Fruit fly (Drosophila melanogaster) whole organism, embryonic: ENCODE data around the gene erm.

Experiments used
- CG10462 ChIP-seq: fragments of 200-800 bp; sonication (Bioruptor generic); optimal IDR thresholded peaks from 2 replicates; lab custom pipeline; 2016; ENCODE audit warnings: missing biosample characterization, missing genetic modification characterization
- CG10565 ChIP-seq: fragments of 200-800 bp; sonication (Bioruptor generic); optimal IDR thresholded peaks from 3 replicates; lab custom pipeline; 2016; ENCODE audit warnings: missing biosample characterization, mild to moderate bottlenecking, missing genetic modification characterization
- CG11696 ChIP-seq: fragments of 200-800 bp; sonication (Bioruptor generic); IDR thresholded peaks from 2 replicates; pipeline ENCODE4 v1.3.6; 2022; ENCODE audit warnings: missing biosample characterization, missing genetic modification characterization
- CG12219 ChIP-seq: fragments of 200-800 bp; sonication (Bioruptor generic); optimal IDR thresholded peaks from 3 replicates; lab custom pipeline; 2018; ENCODE audit warnings: missing biosample characterization, mild to moderate bottlenecking, missing genetic modification characterization
- CG13775 ChIP-seq: fragments of 200-800 bp; sonication (Bioruptor generic); optimal IDR thresholded peaks from 3 replicates; lab custom pipeline; 2017; ENCODE audit warnings: missing biosample characterization, mild to moderate bottlenecking, missing genetic modification characterization
- CG15514 ChIP-seq: fragments of 200-800 bp; sonication (Bioruptor generic); optimal IDR thresholded peaks from 3 replicates; lab custom pipeline; 2017; ENCODE audit warnings: missing biosample characterization, missing genetic modification characterization, mild to moderate bottlenecking, moderate library complexity, missing genetic modification reagents
- CG15696 ChIP-seq: fragments of 200-800 bp; sonication (Bioruptor generic); optimal IDR thresholded peaks from 2 replicates; lab custom pipeline; 2019; ENCODE audit warnings: missing biosample characterization, mild to moderate bottlenecking, missing genetic modification characterization, moderate library complexity
- CG17359 ChIP-seq: fragments of 200-800 bp; sonication (Bioruptor generic); optimal IDR thresholded peaks from 3 replicates; lab custom pipeline; 2018; ENCODE audit warnings: missing biosample characterization, mild to moderate bottlenecking, missing genetic modification characterization, moderate library complexity
- CG2889 ChIP-seq: fragments of 200-800 bp; sonication (Bioruptor generic); IDR thresholded peaks from 3 replicates; pipeline ENCODE4 v1.3.6; 2022; ENCODE audit warnings: missing biosample characterization, missing genetic modification characterization
- CG32772 ChIP-seq: fragments of 200-800 bp; sonication (Bioruptor generic); IDR thresholded peaks from 2 replicates; pipeline ENCODE4 v1.3.6; 2022; ENCODE audit warnings: missing biosample characterization, missing genetic modification characterization
- CG3995 ChIP-seq: fragments of 200-800 bp; sonication (Bioruptor generic); optimal IDR thresholded peaks from 3 replicates; lab custom pipeline; 2016; ENCODE audit warnings: missing biosample characterization, missing genetic modification characterization
- CG43689 ChIP-seq: fragments of 200-800 bp; sonication (Bioruptor generic); IDR thresholded peaks from 2 replicates; pipeline ENCODE4 v1.3.6; 2022; ENCODE audit warnings: missing biosample characterization, missing genetic modification characterization
- CG4424 ChIP-seq: fragments of 200-800 bp; sonication (Bioruptor generic); optimal IDR thresholded peaks from 3 replicates; lab custom pipeline; 2016; ENCODE audit warnings: missing biosample characterization, missing genetic modification characterization
- CG5180 ChIP-seq: fragments of 200-800 bp; sonication (Bioruptor generic); optimal IDR thresholded peaks from 3 replicates; lab custom pipeline; 2017; ENCODE audit warnings: missing biosample characterization, missing genetic modification characterization, mild to moderate bottlenecking, moderate library complexity, missing genetic modification reagents
- CG9215 ChIP-seq: fragments of 200-800 bp; sonication (Bioruptor generic); IDR thresholded peaks from 2 replicates; pipeline ENCODE4 v1.3.6; 2022; ENCODE audit warnings: missing biosample characterization, missing genetic modification characterization
- CG9609 ChIP-seq: fragments of 200-800 bp; sonication (Bioruptor generic); optimal IDR thresholded peaks from 3 replicates; lab custom pipeline; 2016; ENCODE audit warnings: missing biosample characterization, missing genetic modification characterization
- Dip3 ChIP-seq: fragments of 200-800 bp; sonication (Bioruptor generic); optimal IDR thresholded peaks from 3 replicates; lab custom pipeline; 2016; ENCODE audit warnings: missing biosample characterization, missing genetic modification characterization
- Ets65A ChIP-seq: fragments of 200-800 bp; sonication (Bioruptor generic); peaks from one replicate; lab custom pipeline; 2016; ENCODE audit warnings: missing biosample characterization, missing genetic modification characterization
- Fer3 ChIP-seq: fragments of 200-800 bp; sonication (Bioruptor generic); optimal IDR thresholded peaks from 2 replicates; lab custom pipeline; 2018; ENCODE audit warnings: missing biosample characterization, mild to moderate bottlenecking, missing genetic modification characterization, moderate library complexity
- Hr78 ChIP-seq, 2 experiments: fragments of 200-800 bp in 1 of 2; fragments of >200 bp in 1 of 2; sonication (Bioruptor generic) in 1 of 2; optimal IDR thresholded peaks; 2 replicates each; lab custom pipeline; 2017 to 2019; ENCODE audit warnings: missing biosample characterization in 2 of 2, missing genetic modification characterization in 2 of 2, mild to moderate bottlenecking in 1 of 2, moderate library complexity in 1 of 2
- Meics ChIP-seq: fragments of 200-800 bp; sonication (Bioruptor generic); optimal IDR thresholded peaks from 2 replicates; lab custom pipeline; 2017; ENCODE audit warnings: missing biosample characterization, mild to moderate bottlenecking, missing genetic modification characterization
- Myb ChIP-seq: fragments of 200-800 bp; sonication (Bioruptor generic); optimal IDR thresholded peaks from 2 replicates; lab custom pipeline; 2016; ENCODE audit warnings: missing biosample characterization, missing genetic modification characterization
- Pdp1 ChIP-seq, 2 experiments: fragments of 200-800 bp; sonication (Bioruptor generic); optimal IDR thresholded peaks; 3 replicates each; lab custom pipeline; 2016; ENCODE audit warnings: missing biosample characterization in 2 of 2, missing genetic modification characterization in 2 of 2, mild to moderate bottlenecking in 1 of 2, moderate library complexity in 1 of 2
- Ptx1 ChIP-seq: fragments of 200-800 bp; sonication (Bioruptor generic); IDR thresholded peaks from 2 replicates; pipeline ENCODE4 v1.3.6; 2022; ENCODE audit warnings: missing biosample characterization, missing genetic modification characterization
- Ravus ChIP-seq: fragments of 200-800 bp; sonication (Bioruptor generic); IDR thresholded peaks from 2 replicates; pipeline ENCODE4 v1.3.6; 2022; ENCODE audit warnings: missing biosample characterization, missing genetic modification characterization
- Six4 ChIP-seq: fragments of 200-800 bp; sonication (Bioruptor generic); optimal IDR thresholded peaks from 2 replicates; lab custom pipeline; 2016; ENCODE audit warnings: missing biosample characterization, missing genetic modification characterization
- Ssrp ChIP-seq: fragments of 200-800 bp; sonication (Bioruptor generic); optimal IDR thresholded peaks from 2 replicates; lab custom pipeline; 2018; ENCODE audit warnings: missing biosample characterization, mild to moderate bottlenecking, missing genetic modification characterization, moderate library complexity
- TFAM ChIP-seq: fragments of 200-800 bp; sonication (Bioruptor generic); optimal IDR thresholded peaks from 2 replicates; lab custom pipeline; 2017; ENCODE audit warnings: missing biosample characterization, missing genetic modification characterization, inconsistent platforms
- Taf1 ChIP-seq: fragments of 200-800 bp; sonication (Bioruptor generic); IDR thresholded peaks from 2 replicates; pipeline ENCODE4 v1.3.6; 2022; ENCODE audit warnings: missing biosample characterization, missing genetic modification characterization
- abd-A ChIP-seq: fragments of 200-800 bp; sonication (Bioruptor generic); optimal IDR thresholded peaks from 3 replicates; lab custom pipeline; 2019; ENCODE audit warnings: missing biosample characterization, mild to moderate bottlenecking, missing genetic modification characterization, moderate library complexity
- dimm ChIP-seq: fragments of 200-800 bp; sonication (Bioruptor generic); IDR thresholded peaks from 2 replicates; pipeline ENCODE4 v1.3.6; 2022; ENCODE audit warnings: missing biosample characterization, missing genetic modification characterization
- emc ChIP-seq: fragments of 200-800 bp; sonication (Bioruptor generic); optimal IDR thresholded peaks from 2 replicates; lab custom pipeline; 2016; ENCODE audit warnings: missing biosample characterization, missing genetic modification characterization
- fd64A ChIP-seq: fragments of 200-800 bp; sonication (Bioruptor generic); optimal IDR thresholded peaks from 3 replicates; lab custom pipeline; 2018; ENCODE audit warnings: missing biosample characterization, mild to moderate bottlenecking, missing genetic modification characterization
- fd96Cb ChIP-seq: fragments of 200-800 bp; sonication (Bioruptor generic); optimal IDR thresholded peaks from 2 replicates; lab custom pipeline; 2018; ENCODE audit warnings: missing biosample characterization, mild to moderate bottlenecking, missing genetic modification characterization, moderate library complexity
- gro ChIP-seq: fragments of 200-800 bp; sonication (Bioruptor generic); optimal IDR thresholded peaks from 2 replicates; lab custom pipeline; 2016; ENCODE audit warnings: missing biosample characterization, missing genetic modification characterization
- gsb-n ChIP-seq: fragments of 200-800 bp; sonication (Bioruptor generic); optimal IDR thresholded peaks from 3 replicates; lab custom pipeline; 2018; ENCODE audit warnings: missing biosample characterization, mild to moderate bottlenecking, missing genetic modification characterization
- gt ChIP-seq: fragments of 200-800 bp; sonication (Bioruptor generic); IDR thresholded peaks from 2 replicates; pipeline ENCODE4 v1.3.6; 2022; ENCODE audit warnings: missing biosample characterization, missing genetic modification characterization
- h ChIP-seq: fragments of >200 bp; optimal IDR thresholded peaks from 2 replicates; lab custom pipeline; 2017
- ind ChIP-seq: fragments of 200-800 bp; sonication (Bioruptor generic); optimal IDR thresholded peaks from 3 replicates; lab custom pipeline; 2016; ENCODE audit warnings: missing biosample characterization, missing genetic modification characterization
- ken ChIP-seq: fragments of 200-800 bp; sonication (Bioruptor generic); IDR thresholded peaks from 3 replicates; pipeline ENCODE4 v1.3.6; 2022; ENCODE audit warnings: missing biosample characterization, missing genetic modification characterization
- klu ChIP-seq: fragments of 200-800 bp; sonication (Bioruptor generic); IDR thresholded peaks from 2 replicates; pipeline ENCODE4 v1.3.6; 2022; ENCODE audit warnings: missing biosample characterization, missing genetic modification characterization
- maf-S ChIP-seq: fragments of 200-800 bp; sonication (Bioruptor generic); optimal IDR thresholded peaks from 2 replicates; lab custom pipeline; 2016; ENCODE audit warnings: missing biosample characterization, missing genetic modification characterization
- odd ChIP-seq: fragments of 200-800 bp; sonication (Bioruptor generic); optimal IDR thresholded peaks from 2 replicates; lab custom pipeline; 2017; ENCODE audit warnings: missing biosample characterization, mild to moderate bottlenecking, missing genetic modification characterization
- otp ChIP-seq: fragments of 200-800 bp; sonication (Bioruptor generic); IDR thresholded peaks from 3 replicates; pipeline ENCODE4, ENCODE4 v1.3.6; 2022; ENCODE audit warnings: missing biosample characterization, missing genetic modification characterization
- psq ChIP-seq: fragments of 200-800 bp; sonication (Bioruptor generic); optimal IDR thresholded peaks from 2 replicates; lab custom pipeline; 2017; ENCODE audit warnings: missing biosample characterization, missing genetic modification characterization
- sd ChIP-seq: fragments of 200-800 bp; sonication (Bioruptor generic); optimal IDR thresholded peaks from 3 replicates; lab custom pipeline; 2018; ENCODE audit warnings: missing biosample characterization, mild to moderate bottlenecking, missing genetic modification characterization, moderate library complexity
- trh ChIP-seq: fragments of 200-800 bp; sonication (Bioruptor generic); optimal IDR thresholded peaks from 2 replicates; lab custom pipeline; 2016; ENCODE audit warnings: missing biosample characterization, missing genetic modification characterization
- ttk ChIP-seq: fragments of 200-800 bp; sonication (Bioruptor generic); IDR thresholded peaks from 2 replicates; pipeline ENCODE4 v2.1.2; 2022; ENCODE audit warnings: missing biosample characterization, missing genetic modification characterization
- tup ChIP-seq: fragments of 200-800 bp; sonication (Bioruptor generic); optimal IDR thresholded peaks from 2 replicates; lab custom pipeline; 2016; ENCODE audit warnings: missing biosample characterization, mild to moderate bottlenecking, missing genetic modification characterization, moderate library complexity
- unc-4 ChIP-seq: fragments of 200-800 bp; sonication (Bioruptor generic); IDR thresholded peaks from 2 replicates; pipeline ENCODE4 v1.3.6; 2022; ENCODE audit warnings: missing biosample characterization, missing genetic modification characterization; ENCODE audit not compliant: partially characterized antibody
- vnd ChIP-seq: fragments of 200-800 bp; sonication (Bioruptor generic); IDR thresholded peaks from 3 replicates; pipeline ENCODE4 v1.3.6; 2022; ENCODE audit warnings: missing biosample characterization, missing genetic modification characterization; ENCODE audit not compliant: partially characterized antibody
- zen ChIP-seq: fragments of 200-800 bp; sonication (Bioruptor generic); optimal IDR thresholded peaks from 3 replicates; lab custom pipeline; 2018; ENCODE audit warnings: missing biosample characterization, mild to moderate bottlenecking, missing genetic modification characterization, moderate library complexity
- zf30C ChIP-seq: fragments of 200-800 bp; sonication (Bioruptor generic); optimal IDR thresholded peaks from 3 replicates; lab custom pipeline; 2018; ENCODE audit warnings: missing biosample characterization, mild to moderate bottlenecking, missing genetic modification characterization

The erm gene

DNA sequence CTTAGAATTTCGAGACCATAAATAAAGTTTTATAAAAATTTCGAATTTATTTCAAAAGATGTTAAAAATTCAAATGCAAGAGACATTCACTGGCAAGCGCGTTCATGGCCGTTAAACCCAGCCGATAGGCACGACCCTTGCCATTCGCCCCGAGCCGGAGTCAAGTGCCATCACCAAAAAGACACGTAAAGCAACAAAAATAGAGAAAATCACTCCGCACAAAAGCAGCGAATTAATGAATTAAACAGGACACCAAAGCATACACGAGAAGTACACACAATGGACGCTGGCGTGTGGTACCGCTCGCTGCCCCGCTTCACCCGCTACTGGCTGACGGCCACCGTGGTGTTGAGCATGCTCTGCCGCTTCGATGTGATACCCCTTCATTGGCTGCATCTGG lies 3.8 kb upstream of the erm start, which contains the start of gene Der-1 (continued):
- TF ChIP-seq CG43689 (GFP tag; lab: Robert Waterston, UW) (no peak), otp (GFP tag; lab: Robert Waterston, UW) (no peak), sd (tag; lab: Kevin White, UChicago) (no peak), Pdp1 (GFP tag; optimal IDR thresholded peaks at IDR 0.05; lab: Kevin White, UChicago) (no peak), CG5180 (GFP tag; lab: Kevin White, UChicago) (no peak), CG15514 (GFP tag; lab: Kevin White, UChicago) (peak; percentile 43), Myb (GFP tag; lab: Kevin White, UChicago) (peak; percentile 98), ttk (GFP tag; lab: Robert Waterston, UW) (no peak), CG9609 (GFP tag; lab: Kevin White, UChicago) (no peak), Hr78 (GFP tag; optimal IDR thresholded peaks at IDR 0.05; lab: Kevin White, UChicago) (no peak), Dip3 (GFP tag; lab: Kevin White, UChicago) (no peak), Ptx1 (GFP tag; lab: Robert Waterston, UW) (no peak), CG10462 (no peak), fd96Cb (tag; lab: Kevin White, UChicago) (no peak), trh (GFP tag; lab: Kevin White, UChicago) (no peak), fd64A (GFP tag; lab: Kevin White, UChicago) (no peak), psq (no peak), CG10565 (GFP tag; lab: Kevin White, UChicago) (no peak), CG9215 (GFP tag; lab: Robert Waterston, UW) (no peak), Ravus (GFP tag; lab: Robert Waterston, UW) (no peak), klu (GFP tag; lab: Robert Waterston, UW) (no peak), odd (GFP tag; lab: Kevin White, UChicago) (no peak), maf-S (no peak), CG17359 (no peak), CG13775 (GFP tag; lab: Kevin White, UChicago) (no peak), vnd (peak; percentile 86), CG11696 (GFP tag; lab: Robert Waterston, UW) (no peak), gt (GFP tag; lab: Robert Waterston, UW) (no peak), Taf1 (GFP tag; lab: Robert Waterston, UW) (no peak), CG2889 (GFP tag; lab: Robert Waterston, UW) (peak; percentile 46; the same call in 1 of the 3 replicates), ind (GFP tag; lab: Kevin White, UChicago) (no peak), CG15696 (tag; lab: Kevin White, UChicago) (no peak), abd-A (no peak), emc (GFP tag; lab: Kevin White, UChicago) (no peak), ken (GFP tag; lab: Robert Waterston, UW) (no peak), Meics (GFP tag; lab: Kevin White, UChicago) (no peak), gsb-n (tag; lab: Kevin White, UChicago) (no peak), Six4 (no peak), zen (tag; lab: Kevin White, UChicago) (no peak), Ssrp (no peak), CG12219 (GFP tag; lab: Kevin White, UChicago) (no peak), zf30C (no peak), CG3995 (GFP tag; lab: Kevin White, UChicago) (no peak), CG4424 (no peak), Ets65A (no peak), unc-4 (peak; percentile 87), CG32772 (no peak), h (lab: Kevin White, UChicago) (no peak), tup (GFP tag; lab: Kevin White, UChicago) (no peak), dimm (GFP tag; lab: Robert Waterston, UW) (no peak), Fer3 (tag; lab: Kevin White, UChicago) (no peak), gro (peak; percentile 32), TFAM (GFP tag; lab: Kevin White, UChicago) (no peak)
